Worm (Caenorhabditis elegans) whole organism, L4 larva: Measurements from ENCODE around the gene ints-7.
"Not testable (repeated sequence)": the region's sequence is repeated elsewhere in the genome, so short reads cannot be mapped to it uniquely, and the experiment has no call there.

Experiments
- F10B5.3 ChIP-seq: sonication (generic microtip); optimal IDR thresholded peaks from 2 replicates; lab custom pipeline; 2016; ENCODE audit warnings: mild to moderate bottlenecking, missing genetic modification characterization, missing compliant biosample characterization
- F26F4.8 ChIP-seq: fragments of 200-800 bp; sonication (Bioruptor generic); conservative IDR thresholded peaks from 2 replicates; pipeline ENCODE4 v1.3.6; 2022; ENCODE audit warnings: missing genetic modification characterization, missing compliant biosample characterization
- F49E8.2 ChIP-seq: sonication (generic microtip); optimal IDR thresholded peaks from 2 replicates; lab custom pipeline; 2016; ENCODE audit warnings: missing compliant biosample characterization, mild to moderate bottlenecking, missing genetic modification characterization, borderline replicate concordance
- R02D3.7 ChIP-seq: fragments of 150-350 bp; sonication (generic microtip); optimal IDR thresholded peaks from 3 replicates; lab custom pipeline; 2014; ENCODE audit warnings: missing biosample characterization, missing genetic modification characterization
- T20F7.1 ChIP-seq: fragments of 200-800 bp; sonication (Bioruptor generic); optimal IDR thresholded peaks from 2 replicates; lab custom pipeline; 2018; ENCODE audit warnings: mild to moderate bottlenecking, missing genetic modification characterization, missing compliant biosample characterization
- ZK337.2 ChIP-seq: fragments of 200-800 bp; sonication (Bioruptor generic); IDR thresholded peaks from 2 replicates; pipeline ENCODE4 v1.3.6; 2022; ENCODE audit warnings: missing genetic modification reagents, missing genetic modification characterization, missing compliant biosample characterization
- attf-4 ChIP-seq: sonication (generic microtip); optimal IDR thresholded peaks from 3 replicates; lab custom pipeline; 2017; ENCODE audit warnings: missing biosample characterization, missing genetic modification characterization
- ceh-20 ChIP-seq: fragments of 200-800 bp; sonication (Bioruptor generic); IDR thresholded peaks from 2 replicates; pipeline ENCODE4 v1.3.6; 2022; ENCODE audit warnings: missing genetic modification reagents, missing genetic modification characterization, missing compliant biosample characterization
- ceh-32 ChIP-seq: sonication (generic microtip); optimal IDR thresholded peaks from 2 replicates; lab custom pipeline; 2016; ENCODE audit warnings: mild to moderate bottlenecking, missing genetic modification characterization, missing compliant biosample characterization; ENCODE audit not compliant: poor library complexity
- ceh-44 ChIP-seq: fragments of 200-800 bp; sonication (Bioruptor generic); IDR thresholded peaks from 2 replicates; pipeline ENCODE4 v1.3.6; 2022; ENCODE audit warnings: missing genetic modification reagents, missing genetic modification characterization, missing compliant biosample characterization
- ces-1 ChIP-seq: fragments of 150-350 bp; sonication (generic microtip); optimal IDR thresholded peaks from 4 replicates; lab custom pipeline; 2014; ENCODE audit warnings: missing biosample characterization, missing genetic modification reagents, missing genetic modification characterization
- daf-19 ChIP-seq: fragments of 200-800 bp; sonication (Bioruptor generic); conservative IDR thresholded peaks from 2 replicates; pipeline ENCODE4 v1.3.6; 2022; ENCODE audit warnings: missing genetic modification characterization, missing compliant biosample characterization
- daf-8 ChIP-seq: fragments of 200-800 bp; sonication (Bioruptor generic); IDR thresholded peaks from 2 replicates; pipeline ENCODE4 v1.3.6; 2022; ENCODE audit warnings: missing genetic modification characterization, missing compliant biosample characterization
- dmd-6 ChIP-seq: fragments of 200-800 bp; sonication (Bioruptor generic); IDR thresholded peaks from 2 replicates; pipeline ENCODE4 v1.3.6; 2022; ENCODE audit warnings: missing genetic modification reagents, missing genetic modification characterization, missing compliant biosample characterization
- dmd-8 ChIP-seq: fragments of 200-800 bp; sonication (Bioruptor generic); IDR thresholded peaks from 2 replicates; pipeline ENCODE4 v1.3.6; 2022; ENCODE audit warnings: missing genetic modification characterization, missing compliant biosample characterization
- duxl-1 ChIP-seq: sonication (generic microtip); optimal IDR thresholded peaks from 2 replicates; lab custom pipeline; 2016; ENCODE audit warnings: mild to moderate bottlenecking, missing genetic modification characterization, moderate library complexity, missing compliant biosample characterization; ENCODE audit not compliant: poor library complexity
- fkh-10 ChIP-seq: fragments of 150-350 bp; optimal IDR thresholded peaks from 2 replicates; lab custom pipeline; 2014; ENCODE audit warnings: missing biosample characterization, missing genetic modification reagents, missing genetic modification characterization
- gei-8 ChIP-seq: fragments of 200-800 bp; sonication (Bioruptor generic); optimal IDR thresholded peaks from 2 replicates; lab custom pipeline; 2018; ENCODE audit warnings: mild to moderate bottlenecking, missing genetic modification characterization, missing compliant biosample characterization
- lin-1 ChIP-seq: fragments of 200-800 bp; sonication (Bioruptor generic); IDR thresholded peaks from 2 replicates; pipeline ENCODE4 v1.3.6; 2022; ENCODE audit warnings: missing genetic modification reagents, missing genetic modification characterization, missing compliant biosample characterization
- lin-15B ChIP-seq: fragments of 150-350 bp; sonication (generic microtip); optimal IDR thresholded peaks from 3 replicates; lab custom pipeline; 2014; ENCODE audit warnings: missing biosample characterization, missing genetic modification characterization
- lin-39 ChIP-seq: fragments of 150-350 bp; optimal IDR thresholded peaks from 2 replicates; lab custom pipeline; 2014; ENCODE audit warnings: missing biosample characterization, missing genetic modification reagents, missing genetic modification characterization
- madf-5 ChIP-seq, 2 experiments: fragments of 200-800 bp; sonication (Bioruptor generic); IDR thresholded peaks; 2 replicates each; pipeline ENCODE4 v1.3.6; 2022; ENCODE audit warnings: missing compliant biosample characterization in 2 of 2, missing genetic modification characterization in 2 of 2
- madf-9 ChIP-seq: fragments of 200-800 bp; sonication (Bioruptor generic); conservative IDR thresholded peaks from 2 replicates; pipeline ENCODE4 v1.3.6; 2022; ENCODE audit warnings: missing genetic modification reagents, missing genetic modification characterization, missing compliant biosample characterization
- mep-1 ChIP-seq: fragments of 150-350 bp; sonication (generic microtip); optimal IDR thresholded peaks from 3 replicates; lab custom pipeline; 2014; ENCODE audit warnings: missing biosample characterization, missing genetic modification characterization
- mxl-2 ChIP-seq: fragments of 200-800 bp; sonication (Bioruptor generic); conservative IDR thresholded peaks from 2 replicates; pipeline ENCODE4 v1.3.6; 2022; ENCODE audit warnings: missing genetic modification reagents, missing genetic modification characterization, missing compliant biosample characterization
- mxl-3 ChIP-seq: fragments of 200-800 bp; sonication (Bioruptor generic); optimal IDR thresholded peaks from 2 replicates; lab custom pipeline; 2018; ENCODE audit warnings: mild to moderate bottlenecking, missing genetic modification characterization, missing compliant biosample characterization
- nhr-11 ChIP-seq: fragments of 150-350 bp; optimal IDR thresholded peaks from 2 replicates; lab custom pipeline; 2014; ENCODE audit warnings: missing biosample characterization, missing genetic modification characterization
- nhr-111 ChIP-seq: fragments of 200-800 bp; sonication (Bioruptor generic); optimal IDR thresholded peaks from 2 replicates; lab custom pipeline; 2018; ENCODE audit warnings: mild to moderate bottlenecking, missing genetic modification characterization, missing compliant biosample characterization
- nhr-25 ChIP-seq: sonication (generic microtip); optimal IDR thresholded peaks from 2 replicates; lab custom pipeline; 2017; ENCODE audit warnings: missing genetic modification characterization, mild to moderate bottlenecking, missing compliant biosample characterization, antibody characterized with exemption, moderate library complexity, borderline replicate concordance; ENCODE audit not compliant: insufficient read depth
- nhr-42 ChIP-seq: fragments of 200-800 bp; sonication (Bioruptor generic); IDR thresholded peaks from 2 replicates; pipeline ENCODE4 v1.3.6; 2022; ENCODE audit warnings: missing genetic modification characterization, missing compliant biosample characterization
- nhr-6 ChIP-seq: fragments of 150-350 bp; optimal IDR thresholded peaks from 2 replicates; lab custom pipeline; 2014; ENCODE audit warnings: missing biosample characterization, missing genetic modification characterization
- nhr-77 ChIP-seq: fragments of 150-350 bp; optimal IDR thresholded peaks from 2 replicates; lab custom pipeline; 2014; ENCODE audit warnings: missing biosample characterization, missing genetic modification characterization
- pqm-1 ChIP-seq: sonication (generic microtip); optimal IDR thresholded peaks from 2 replicates; lab custom pipeline; 2017; ENCODE audit warnings: missing biosample characterization, missing genetic modification characterization
- saeg-2 ChIP-seq: fragments of 200-800 bp; sonication (Bioruptor generic); IDR thresholded peaks from 2 replicates; pipeline ENCODE4 v1.3.6; 2022; ENCODE audit warnings: missing genetic modification reagents, missing genetic modification characterization, missing compliant biosample characterization
- set-16 ChIP-seq: fragments of 200-800 bp; sonication (Bioruptor generic); IDR thresholded peaks from 2 replicates; pipeline ENCODE4 v1.3.6; 2022; ENCODE audit warnings: missing genetic modification reagents, missing genetic modification characterization, missing compliant biosample characterization
- snpc-1.2 ChIP-seq: fragments of 200-800 bp; sonication (Bioruptor generic); IDR thresholded peaks from 2 replicates; pipeline ENCODE4 v1.3.6; 2022; ENCODE audit warnings: missing genetic modification reagents, missing genetic modification characterization, missing compliant biosample characterization
- snpc-4 ChIP-seq: fragments of 150-350 bp; optimal IDR thresholded peaks from 2 replicates; lab custom pipeline; 2014; ENCODE audit warnings: missing biosample characterization, missing genetic modification characterization
- tra-1 ChIP-seq: fragments of 200-800 bp; sonication (Bioruptor generic); IDR thresholded peaks from 2 replicates; pipeline ENCODE4 v1.3.6; 2022; ENCODE audit warnings: missing genetic modification reagents, missing genetic modification characterization, missing compliant biosample characterization
- unc-39 ChIP-seq: sonication (generic microtip); optimal IDR thresholded peaks from 2 replicates; lab custom pipeline; 2017; ENCODE audit warnings: missing biosample characterization, missing genetic modification characterization
- vab-7 ChIP-seq: fragments of 200-800 bp; sonication (Bioruptor generic); IDR thresholded peaks from 2 replicates; pipeline ENCODE4 v1.3.6; 2022; ENCODE audit warnings: missing genetic modification reagents, missing genetic modification characterization, missing compliant biosample characterization
- zag-1 ChIP-seq: fragments of 150-350 bp; optimal IDR thresholded peaks from 2 replicates; lab custom pipeline; 2014; ENCODE audit warnings: missing biosample characterization, missing genetic modification characterization

ints-7 gene

DNA sequence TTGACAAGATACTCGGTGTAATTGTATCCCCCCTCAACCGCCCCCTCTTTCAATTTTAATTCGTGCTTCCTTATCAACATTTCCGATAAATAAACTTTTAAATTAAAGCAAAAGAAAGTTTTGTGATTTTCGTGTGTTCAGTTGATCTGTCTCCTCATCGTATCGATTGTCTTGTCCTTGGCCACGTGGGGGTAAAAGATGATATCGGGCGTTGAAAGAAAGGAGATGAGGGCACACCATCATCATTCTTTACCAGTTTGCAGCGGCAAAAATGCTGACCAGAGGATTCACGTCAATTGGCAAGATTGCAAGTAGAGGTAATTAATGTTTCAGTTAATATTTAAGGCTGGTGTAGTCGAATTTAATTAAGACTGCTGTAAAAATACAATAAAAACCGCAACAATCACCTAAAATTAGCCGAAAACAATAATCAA is 35.4 kb upstream of the ints-7 start, which contains the start of gene F54D5.7 (continued):
- TF ChIP-seq F49E8.2 (tag; lab: Kevin White, UChicago): peak; percentile 56
- TF ChIP-seq mxl-2 (GFP tag; lab: Robert Waterston, UW): peak; percentile 65; the same call in 1 of the 2 replicates
- TF ChIP-seq ZK337.2 (GFP tag; lab: Robert Waterston, UW): no peak
- 0 out of 2 replicates have a peak, but pooled peaks have one; percentile 19 for TF ChIP-seq ceh-44 (GFP tag; lab: Robert Waterston, UW)
- TF ChIP-seq snpc-1.2 (GFP tag; lab: Robert Waterston, UW): peak; percentile 81
- peak; percentile 46; the same call in 1 of the 2 replicates for TF ChIP-seq tra-1 (GFP tag; lab: Robert Waterston, UW)
- TF ChIP-seq snpc-4 (tag; lab: Kevin White, UChicago): no peak
- peak; percentile 43 for TF ChIP-seq nhr-25
- no peak for TF ChIP-seq saeg-2
- peak; percentile 68; the same call in 1 of the 2 replicates for TF ChIP-seq nhr-42 (GFP tag; lab: Robert Waterston, UW)
- TF ChIP-seq F10B5.3 (tag; lab: Kevin White, UChicago): no peak
- no peak for TF ChIP-seq ces-1 (GFP tag; lab: Kevin White, UChicago)
- peak; percentile 55 for TF ChIP-seq dmd-6 (GFP tag; lab: Robert Waterston, UW)
- TF ChIP-seq lin-39 (tag; lab: Kevin White, UChicago): no peak
- no peak for TF ChIP-seq R02D3.7 (tag; lab: Kevin White, UChicago)
- 0 out of 4 replicates have a peak, but pooled peaks of 1 of the 2 experiments have one; percentile 7 for TF ChIP-seq madf-5 (GFP tag; IDR thresholded peaks at IDR 0.05; lab: Robert Waterston, UW)
- TF ChIP-seq zag-1 (tag; lab: Kevin White, UChicago): no peak
- TF ChIP-seq T20F7.1 (GFP tag; lab: Kevin White, UChicago): peak; percentile 75
- TF ChIP-seq pqm-1 (tag; lab: Kevin White, UChicago): peak; percentile 2
- no peak for TF ChIP-seq F26F4.8 (GFP tag; lab: Robert Waterston, UW)
- peak; percentile 84 for TF ChIP-seq mxl-3 (GFP tag; lab: Kevin White, UChicago)
- TF ChIP-seq ceh-32 (tag; lab: Kevin White, UChicago): no peak
- no peak for TF ChIP-seq nhr-111 (GFP tag; lab: Kevin White, UChicago)
- TF ChIP-seq dmd-8: peak; percentile 54; the same call in 1 of the 2 replicates
- no peak for TF ChIP-seq nhr-6 (tag; lab: Kevin White, UChicago)
- no peak for TF ChIP-seq set-16 (GFP tag; lab: Robert Waterston, UW)
- TF ChIP-seq unc-39 (tag; lab: Kevin White, UChicago): no peak
- no peak for TF ChIP-seq vab-7 (GFP tag; lab: Robert Waterston, UW)
- peak; percentile 77 for TF ChIP-seq mep-1 (tag; lab: Kevin White, UChicago)
- TF ChIP-seq duxl-1 (tag; lab: Kevin White, UChicago): no peak
- peak; percentile 32; the same call in 1 of the 2 replicates for TF ChIP-seq lin-1 (GFP tag; lab: Robert Waterston, UW)

DNA sequence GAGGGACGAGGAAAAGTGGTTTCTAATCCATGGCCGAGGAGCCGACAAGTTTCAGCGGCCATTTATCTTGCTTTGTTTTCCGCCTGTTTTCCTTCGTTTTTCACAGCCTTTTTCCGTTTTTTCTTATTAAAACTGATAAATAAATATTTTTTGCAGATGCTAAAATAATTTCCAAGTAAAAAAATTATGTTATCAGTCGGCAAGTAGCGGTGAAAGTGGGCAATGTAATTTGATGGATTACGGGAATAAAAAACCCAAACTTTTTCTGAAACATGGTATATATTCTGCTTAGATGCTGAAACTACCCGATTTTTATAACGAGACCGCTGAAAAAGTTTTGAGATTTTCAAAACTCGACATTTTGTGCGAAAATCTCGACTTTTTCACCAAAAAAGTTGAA is 30.7 kb upstream of the ints-7 start, which contains the start of gene dhgd-1:
dhgd-1 (minus strand) TSS at position 101 of the 400 bp plus-strand sequence.
- not testable (repeated sequence) for TF ChIP-seq unc-39 (tag; lab: Kevin White, UChicago); lin-15B (tag; lab: Kevin White, UChicago); madf-9

DNA sequence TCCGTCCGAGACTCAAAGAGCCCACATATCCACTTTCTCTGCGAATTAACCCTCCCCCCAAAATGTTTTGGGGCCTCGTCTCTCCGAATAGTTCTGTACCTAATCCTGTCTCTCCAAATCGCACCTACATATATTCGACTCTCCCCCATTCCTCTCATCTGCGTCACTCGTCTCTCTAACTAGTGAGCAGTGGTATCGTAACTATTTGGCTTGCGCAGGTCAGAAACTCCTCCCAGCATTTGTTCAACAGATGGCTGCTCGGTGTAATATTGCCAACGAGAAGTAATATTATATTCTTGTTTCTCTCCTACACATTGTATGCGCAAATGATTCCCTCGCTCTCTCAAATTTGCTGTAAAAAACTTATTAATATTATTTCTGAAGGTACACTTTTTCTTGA is 27.0 kb upstream of the ints-7 start, which contains the start of gene F54D5.24:
F54D5.24 (plus strand) TSS at position 316 of the 400 bp plus-strand sequence.
- TF ChIP-seq zag-1 (tag; lab: Kevin White, UChicago) (no peak), daf-19 (GFP tag; lab: Robert Waterston, UW) (no peak), daf-8 (GFP tag; lab: Robert Waterston, UW) (no peak), gei-8 (GFP tag; lab: Kevin White, UChicago) (no peak), nhr-11 (no peak), mep-1 (tag; lab: Kevin White, UChicago) (no peak), fkh-10 (GFP tag; lab: Kevin White, UChicago) (no peak), attf-4 (tag; lab: Kevin White, UChicago) (no peak), lin-1 (GFP tag; lab: Robert Waterston, UW) (no peak), nhr-111 (GFP tag; lab: Kevin White, UChicago) (no peak), ceh-20 (GFP tag; lab: Robert Waterston, UW) (no peak), nhr-77 (tag; lab: Kevin White, UChicago) (no peak), lin-15B (tag; lab: Kevin White, UChicago) (no peak), ces-1 (GFP tag; lab: Kevin White, UChicago) (no peak)
